Fruit fly (Drosophila melanogaster) whole organism, prepupa: Measurements from ENCODE around the gene CG34434.

Experiments
- Blimp-1 ChIP-seq: fragments of 200-800 bp; sonication (Bioruptor generic); optimal IDR thresholded peaks from 3 replicates; lab custom pipeline; 2017; ENCODE audit warnings: missing biosample characterization, missing genetic modification characterization, mild to moderate bottlenecking, moderate library complexity, missing genetic modification reagents
- CG10631 ChIP-seq: fragments of 200-800 bp; sonication (Bioruptor generic); optimal IDR thresholded peaks from 2 replicates; lab custom pipeline; 2016; ENCODE audit warnings: missing biosample characterization, missing genetic modification characterization
- CG10669 ChIP-seq: fragments of 200-800 bp; sonication (Bioruptor generic); optimal IDR thresholded peaks from 3 replicates; lab custom pipeline; 2018; ENCODE audit warnings: missing biosample characterization, mild to moderate bottlenecking, missing genetic modification characterization, moderate library complexity
- CG11294 ChIP-seq: fragments of 200-800 bp; sonication (Bioruptor generic); IDR thresholded peaks from 2 replicates; pipeline ENCODE4 v1.3.6; 2022; ENCODE audit warnings: missing biosample characterization, missing genetic modification characterization
- CG11762 ChIP-seq: fragments of 200-800 bp; sonication (Bioruptor generic); optimal IDR thresholded peaks from 3 replicates; lab custom pipeline; 2016; ENCODE audit warnings: missing biosample characterization, missing genetic modification characterization; ENCODE audit not compliant: insufficient read depth
- CG11902 ChIP-seq: fragments of 200-800 bp; sonication (Bioruptor generic); optimal IDR thresholded peaks from 3 replicates; lab custom pipeline; 2016; ENCODE audit warnings: missing biosample characterization, missing genetic modification characterization
- CG1621 ChIP-seq: fragments of 200-800 bp; sonication (Bioruptor generic); optimal IDR thresholded peaks from 3 replicates; lab custom pipeline; 2018; ENCODE audit warnings: missing biosample characterization, mild to moderate bottlenecking, missing genetic modification characterization
- CG16779 ChIP-seq: fragments of 200-800 bp; sonication (Bioruptor generic); optimal IDR thresholded peaks from 3 replicates; lab custom pipeline; 2017; ENCODE audit warnings: missing biosample characterization, mild to moderate bottlenecking, missing genetic modification characterization
- CG3032 ChIP-seq: fragments of 200-800 bp; optimal IDR thresholded peaks from 2 replicates; lab custom pipeline; 2019; ENCODE audit warnings: missing biosample characterization, mild to moderate bottlenecking, missing genetic modification characterization, moderate library complexity
- CG31627 ChIP-seq: fragments of 200-800 bp; sonication (Bioruptor generic); optimal IDR thresholded peaks from 3 replicates; lab custom pipeline; 2016; ENCODE audit warnings: missing biosample characterization, missing genetic modification characterization
- CG32006 ChIP-seq: fragments of 200-800 bp; sonication (Bioruptor generic); optimal IDR thresholded peaks from 3 replicates; lab custom pipeline; 2017; ENCODE audit warnings: missing biosample characterization, mild to moderate bottlenecking, missing genetic modification characterization
- CG34406 ChIP-seq: fragments of 200-800 bp; sonication (Bioruptor generic); optimal IDR thresholded peaks from 3 replicates; lab custom pipeline; 2016; ENCODE audit warnings: missing biosample characterization, missing genetic modification characterization
- CG4318 ChIP-seq: fragments of 200-800 bp; sonication (Bioruptor generic); optimal IDR thresholded peaks from 3 replicates; lab custom pipeline; 2017; ENCODE audit warnings: missing biosample characterization, mild to moderate bottlenecking, missing genetic modification characterization
- CG6276 ChIP-seq: fragments of 200-800 bp; sonication (Bioruptor generic); optimal IDR thresholded peaks from 2 replicates; lab custom pipeline; 2017; ENCODE audit warnings: missing biosample characterization, mild to moderate bottlenecking, missing genetic modification characterization
- CG6792 ChIP-seq: fragments of 200-800 bp; sonication (Bioruptor generic); optimal IDR thresholded peaks from 3 replicates; lab custom pipeline; 2016; ENCODE audit warnings: missing biosample characterization, missing genetic modification characterization
- CG6854 ChIP-seq: fragments of 200-800 bp; sonication (Bioruptor generic); optimal IDR thresholded peaks from 2 replicates; lab custom pipeline; 2017; ENCODE audit warnings: missing biosample characterization, mild to moderate bottlenecking, missing genetic modification characterization
- CG7368 ChIP-seq: fragments of 200-800 bp; sonication (Bioruptor generic); optimal IDR thresholded peaks from 3 replicates; lab custom pipeline; 2016; ENCODE audit warnings: missing biosample characterization, missing genetic modification characterization
- CG8119 ChIP-seq: fragments of 200-800 bp; sonication (Bioruptor generic); IDR thresholded peaks from 3 replicates; pipeline ENCODE4 v1.3.6; 2022; ENCODE audit warnings: missing biosample characterization, missing genetic modification characterization
- CG8632 ChIP-seq: fragments of 200-800 bp; sonication (Bioruptor generic); optimal IDR thresholded peaks from 3 replicates; lab custom pipeline; 2016; ENCODE audit warnings: missing biosample characterization, missing genetic modification characterization
- CG9139 ChIP-seq: fragments of 200-800 bp; sonication (Bioruptor generic); optimal IDR thresholded peaks from 3 replicates; lab custom pipeline; 2017; ENCODE audit warnings: missing biosample characterization, mild to moderate bottlenecking, missing genetic modification characterization
- Eip75B ChIP-seq: fragments of 200-800 bp; sonication (Bioruptor generic); optimal IDR thresholded peaks from 3 replicates; lab custom pipeline; 2016; ENCODE audit warnings: missing biosample characterization, missing genetic modification characterization
- Eip78C ChIP-seq: fragments of 200-800 bp; sonication (Bioruptor generic); peaks from one replicate; lab custom pipeline; 2016; ENCODE audit warnings: missing biosample characterization, missing genetic modification characterization
- Gug ChIP-seq: fragments of 200-800 bp; sonication (Bioruptor generic); IDR thresholded peaks from 2 replicates; pipeline ENCODE4 v1.3.6; 2022; ENCODE audit warnings: missing biosample characterization, missing genetic modification characterization
- Hr38 ChIP-seq: sonication (Bioruptor generic); optimal IDR thresholded peaks from 2 replicates; lab custom pipeline; 2016; ENCODE audit warnings: missing biosample characterization, missing genetic modification characterization
- Hr39 ChIP-seq: fragments of 200-800 bp; sonication (Bioruptor generic); optimal IDR thresholded peaks from 2 replicates; lab custom pipeline; 2016; ENCODE audit warnings: missing biosample characterization, missing genetic modification characterization
- Hr4 ChIP-seq: fragments of 200-800 bp; sonication (Bioruptor generic); optimal IDR thresholded peaks from 3 replicates; lab custom pipeline; 2016; ENCODE audit warnings: missing biosample characterization, missing genetic modification characterization
- Lpt ChIP-seq: fragments of 200-800 bp; sonication (Bioruptor generic); optimal IDR thresholded peaks from 3 replicates; lab custom pipeline; 2016; ENCODE audit warnings: missing biosample characterization, missing genetic modification characterization
- Met ChIP-seq: fragments of 200-800 bp; sonication (Bioruptor generic); optimal IDR thresholded peaks from 3 replicates; lab custom pipeline; 2016; ENCODE audit warnings: missing biosample characterization, missing genetic modification characterization
- OdsH ChIP-seq: fragments of 200-800 bp; sonication (Bioruptor generic); optimal IDR thresholded peaks from 3 replicates; lab custom pipeline; 2016; ENCODE audit warnings: missing biosample characterization, missing genetic modification characterization
- Smox ChIP-seq: fragments of 200-800 bp; sonication (Bioruptor generic); optimal IDR thresholded peaks from 3 replicates; lab custom pipeline; 2016; ENCODE audit warnings: missing biosample characterization, missing genetic modification characterization
- Sox102F ChIP-seq: fragments of 200-800 bp; sonication (Bioruptor generic); optimal IDR thresholded peaks from 2 replicates; lab custom pipeline; 2016; ENCODE audit warnings: missing biosample characterization, mild to moderate bottlenecking, missing genetic modification characterization
- Sox14 ChIP-seq: fragments of 200-800 bp; sonication (Bioruptor generic); optimal IDR thresholded peaks from 3 replicates; lab custom pipeline; 2016; ENCODE audit warnings: missing biosample characterization, missing genetic modification characterization
- achi ChIP-seq: fragments of 200-800 bp; sonication (Bioruptor generic); optimal IDR thresholded peaks from 3 replicates; lab custom pipeline; 2016; ENCODE audit warnings: missing biosample characterization, missing genetic modification characterization
- acj6 ChIP-seq: fragments of 200-800 bp; sonication (Bioruptor generic); optimal IDR thresholded peaks from 3 replicates; lab custom pipeline; 2016; ENCODE audit warnings: missing biosample characterization, missing genetic modification characterization
- dsx ChIP-seq: fragments of 200-800 bp; optimal IDR thresholded peaks from 3 replicates; lab custom pipeline; 2019; ENCODE audit warnings: missing biosample characterization, mild to moderate bottlenecking, missing genetic modification characterization, moderate library complexity; ENCODE audit not compliant: poor library complexity, severe bottlenecking
- eg ChIP-seq: fragments of 200-800 bp; sonication (Bioruptor generic); IDR thresholded peaks from 3 replicates; pipeline ENCODE4 v1.3.6; 2022; ENCODE audit warnings: missing biosample characterization, missing genetic modification characterization
- fd59A ChIP-seq: fragments of 200-800 bp; sonication (Bioruptor generic); optimal IDR thresholded peaks from 2 replicates; lab custom pipeline; 2017; ENCODE audit warnings: missing biosample characterization, mild to moderate bottlenecking, missing genetic modification characterization, missing genetic modification reagents
- lz ChIP-seq: fragments of 200-800 bp; sonication (Bioruptor generic); optimal IDR thresholded peaks from 3 replicates; lab custom pipeline; 2016; ENCODE audit warnings: missing biosample characterization, missing genetic modification characterization
- net ChIP-seq: fragments of 200-800 bp; sonication (Bioruptor generic); optimal IDR thresholded peaks from 3 replicates; lab custom pipeline; 2016; ENCODE audit warnings: missing biosample characterization, missing genetic modification characterization
- pdm3 ChIP-seq: fragments of 200-800 bp; sonication (Bioruptor generic); optimal IDR thresholded peaks from 3 replicates; lab custom pipeline; 2016; ENCODE audit warnings: missing biosample characterization, missing genetic modification characterization
- salr ChIP-seq, 2 experiments: fragments of 200-800 bp; sonication (Bioruptor generic); optimal IDR thresholded peaks; 3 replicates each; lab custom pipeline; 2016 to 2018; ENCODE audit warnings: missing biosample characterization in 2 of 2, missing genetic modification characterization in 2 of 2, mild to moderate bottlenecking in 1 of 2
- spab ChIP-seq: fragments of 200-800 bp; sonication (Bioruptor generic); optimal IDR thresholded peaks from 2 replicates; lab custom pipeline; 2017; ENCODE audit warnings: missing biosample characterization, mild to moderate bottlenecking, missing genetic modification characterization, missing genetic modification reagents
- ss ChIP-seq, 2 experiments: fragments of 200-800 bp; sonication (Bioruptor generic); optimal IDR thresholded peaks; 2 replicates in 1 of 2; 3 replicates in 1 of 2; lab custom pipeline; 2017 to 2018; ENCODE audit warnings: mild to moderate bottlenecking in 2 of 2, missing biosample characterization in 2 of 2, missing genetic modification characterization in 2 of 2, moderate library complexity in 1 of 2
- svp ChIP-seq: fragments of 200-800 bp; sonication (Bioruptor generic); peaks from one replicate; lab custom pipeline; 2016; ENCODE audit warnings: missing biosample characterization, missing genetic modification characterization
- topi ChIP-seq: fragments of 200-800 bp; sonication (Bioruptor generic); optimal IDR thresholded peaks from 3 replicates; lab custom pipeline; 2016; ENCODE audit warnings: missing biosample characterization, missing genetic modification characterization
- vri ChIP-seq: fragments of 200-800 bp; sonication (Bioruptor generic); optimal IDR thresholded peaks from 3 replicates; lab custom pipeline; 2016; ENCODE audit warnings: missing biosample characterization, mild to moderate bottlenecking, missing genetic modification characterization

CG34434 gene

DNA sequence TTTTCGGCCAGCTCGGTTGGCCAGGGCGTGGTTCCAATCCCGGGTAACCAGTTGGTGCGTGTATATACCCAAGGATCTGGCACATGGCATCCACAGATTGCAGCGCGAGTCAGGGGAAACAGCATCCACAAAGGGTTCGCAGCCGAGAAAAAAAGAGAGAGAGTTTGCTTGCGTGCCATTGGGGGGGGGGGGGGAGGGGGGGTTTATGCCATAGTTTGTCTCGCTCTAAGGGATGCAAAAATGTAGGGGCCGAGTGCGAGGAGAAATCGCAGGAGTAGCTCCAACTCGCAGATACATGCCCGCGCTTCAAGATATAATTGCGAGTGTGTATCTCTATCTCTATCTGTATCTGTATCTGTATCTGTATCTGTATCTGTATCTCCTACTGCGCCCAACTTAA is 33.8 kb upstream of the CG34434 start:
- TF ChIP-seq CG6792 (GFP tag; lab: Kevin White, UChicago) = no peak

DNA sequence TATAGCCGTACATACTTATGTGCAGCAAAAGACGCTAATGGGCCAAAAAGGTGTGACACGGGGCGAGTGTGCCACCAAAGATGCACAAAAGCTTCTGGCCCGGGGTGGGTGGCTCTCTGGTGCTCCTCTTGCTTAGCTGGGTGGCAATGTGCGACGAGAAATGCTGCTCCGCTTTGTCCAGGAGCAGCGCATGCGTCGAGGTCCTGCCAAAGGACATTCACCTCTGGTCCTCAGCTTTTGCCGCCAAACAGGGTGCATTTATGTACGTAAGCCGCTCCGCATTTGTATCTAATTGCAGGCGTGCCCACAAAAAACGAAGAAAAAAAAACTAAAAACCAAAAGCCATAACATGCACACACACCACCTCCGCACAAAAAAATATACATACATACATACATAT is 33.2 kb upstream of the CG34434 start:
- no peak for TF ChIP-seq salr (GFP tag; optimal IDR thresholded peaks at IDR 0.05; lab: Kevin White, UChicago)
- TF ChIP-seq topi (GFP tag; lab: Kevin White, UChicago) = no peak
- no peak for TF ChIP-seq CG9139 (GFP tag; lab: Kevin White, UChicago)
- TF ChIP-seq dsx (GFP tag; lab: Kevin White, UChicago) = no peak

DNA sequence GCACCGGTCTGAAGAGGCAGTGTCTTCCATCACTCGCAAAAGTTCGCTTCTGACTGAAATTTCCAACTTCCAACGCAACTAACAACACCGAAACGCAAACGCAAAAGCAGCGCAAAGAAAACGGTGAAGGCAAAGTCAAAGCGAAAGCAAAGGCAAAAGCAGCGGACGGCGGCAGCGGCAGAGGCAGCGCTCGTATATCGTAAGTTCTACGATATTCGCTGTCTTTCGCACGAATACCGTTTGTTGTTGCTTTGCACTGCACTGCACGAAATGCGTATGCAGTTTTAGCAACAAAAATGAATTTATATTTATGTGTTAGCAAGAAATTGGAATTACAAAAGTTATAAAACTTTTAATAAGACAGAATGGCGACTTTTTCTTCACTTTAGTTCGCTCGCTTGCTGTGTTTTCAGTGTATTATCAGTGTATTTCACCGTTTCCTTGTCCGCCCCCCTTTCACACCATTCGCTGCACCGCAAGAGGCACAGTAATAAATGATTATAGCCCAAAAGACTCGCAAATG is 32.3 kb upstream of the CG34434 start, which contains the start of gene OtopLa:
OtopLa (minus strand) TSS at position 51 of the 523 bp plus-strand sequence.
- TF ChIP-seq lz (GFP tag; lab: Kevin White, UChicago) (peak; percentile 73), CG32006 (GFP tag; lab: Kevin White, UChicago) (peak; percentile 84), Hr39 (GFP tag; lab: Kevin White, UChicago) (peak; percentile 59), CG11762 (GFP tag; lab: Kevin White, UChicago) (peak; percentile 66), CG4318 (peak; percentile 62), Eip78C (peak; percentile 93), CG34406 (GFP tag; lab: Kevin White, UChicago) (peak; percentile 63), pdm3 (GFP tag; lab: Kevin White, UChicago) (peak; percentile 76), Smox (GFP tag; lab: Kevin White, UChicago) (peak; percentile 58), Met (GFP tag; lab: Kevin White, UChicago) (peak; percentile 67), dsx (GFP tag; lab: Kevin White, UChicago) (peak; percentile 69), CG7368 (GFP tag; lab: Kevin White, UChicago) (peak; percentile 55), svp (GFP tag; lab: Kevin White, UChicago) (peak; percentile 85), fd59A (peak; percentile 61), net (peak; percentile 76), Lpt (peak; percentile 39), CG10631 (GFP tag; lab: Kevin White, UChicago) (peak; percentile 74), CG6276 (GFP tag; lab: Kevin White, UChicago) (peak; percentile 71), Blimp-1 (GFP tag; lab: Kevin White, UChicago) (no peak), spab (peak; percentile 64), CG16779 (peak; percentile 73), CG6854 (GFP tag; lab: Kevin White, UChicago) (no peak), CG1621 (tag; lab: Kevin White, UChicago) (peak; percentile 66), CG9139 (GFP tag; lab: Kevin White, UChicago) (peak; percentile 52), ss (GFP tag; optimal IDR thresholded peaks at IDR 0.05; lab: Kevin White, UChicago) (peak; percentile 65 to 77), CG11902 (GFP tag; lab: Kevin White, UChicago) (peak; percentile 29), topi (GFP tag; lab: Kevin White, UChicago) (peak; percentile 55), vri (GFP tag; lab: Kevin White, UChicago) (peak; percentile 9), Gug (GFP tag; lab: Robert Waterston, UW) (peak; percentile 82), CG3032 (tag; lab: Kevin White, UChicago) (peak; percentile 72), salr (GFP tag; optimal IDR thresholded peaks at IDR 0.05; lab: Kevin White, UChicago) (peak; percentile 60 to 64), eg (GFP tag; lab: Robert Waterston, UW) (peak; percentile 89), CG10669 (GFP tag; lab: Kevin White, UChicago) (peak; percentile 66), acj6 (GFP tag; lab: Kevin White, UChicago) (peak; percentile 72), CG6792 (GFP tag; lab: Kevin White, UChicago) (peak; percentile 57), CG11294 (GFP tag; lab: Robert Waterston, UW) (peak; percentile 72; the same call in 1 of the 2 replicates), Hr38 (GFP tag; lab: Kevin White, UChicago) (no peak), Sox102F (GFP tag; lab: Kevin White, UChicago) (peak; percentile 48), achi (GFP tag; lab: Kevin White, UChicago) (peak; percentile 70), OdsH (GFP tag; lab: Kevin White, UChicago) (peak; percentile 75), Eip75B (GFP tag; lab: Kevin White, UChicago) (peak; percentile 83), Hr4 (GFP tag; lab: Kevin White, UChicago) (peak; percentile 87), CG8632 (GFP tag; lab: Kevin White, UChicago) (peak; percentile 59), Sox14 (GFP tag; lab: Kevin White, UChicago) (peak; percentile 58), CG8119 (GFP tag; lab: Robert Waterston, UW) (peak; percentile 86), CG31627 (GFP tag; lab: Kevin White, UChicago) (peak; percentile 66)
